Fruit fly (Drosophila melanogaster): ENCODE results near the gene CG2113.

CG2113 gene

dm6 chr3L:3042150-3043049, 47.4 kb downstream of the CG2113 start, which contains the start of gene Prx4 (continued):
- TF ChIP-seq CG4820 (GFP tag; optimal IDR thresholded peaks at IDR 0.05) (peak; percentile 31), jing (GFP tag; optimal IDR thresholded peaks at IDR 0.05) (peak; percentile 44), insv (GFP tag; optimal IDR thresholded peaks at IDR 0.05) (no peak), salm (tag; optimal IDR thresholded peaks at IDR 0.05) (peak; percentile 42), CG7357 (GFP tag; IDR thresholded peaks at IDR 0.05) (peak; percentile 44; the same call in 2 of the 3 replicates), schlank (tag; optimal IDR thresholded peaks at IDR 0.05) (peak; percentile 33), sens (GFP tag) (peak; percentile 88), Meics (GFP tag; optimal IDR thresholded peaks at IDR 0.05) (peak; percentile 66), vfl (GFP tag; optimal IDR thresholded peaks at IDR 0.05) (peak; percentile 36), CG9797 (GFP tag; optimal IDR thresholded peaks at IDR 0.05) (peak; percentile 68), CG11695 (GFP tag; IDR thresholded peaks at IDR 0.05) (peak; percentile 68), sna (GFP tag; IDR thresholded peaks at IDR 0.05; ENCODE audit: partially characterized antibody) (no peak), CG10321 (GFP tag; IDR thresholded peaks at IDR 0.05) (peak; percentile 51; the same call in 1 of the 2 replicates), run (tag; optimal IDR thresholded peaks at IDR 0.05) (peak; percentile 2), CG16863 (GFP tag; optimal IDR thresholded peaks at IDR 0.05) (no peak), CG12744 (GFP tag; optimal IDR thresholded peaks at IDR 0.05) (no peak), H15 (GFP tag; IDR thresholded peaks at IDR 0.05) (peak; percentile 57; the same call in 2 of the 3 replicates), CG8765 (GFP tag; IDR thresholded peaks at IDR 0.05) (peak; percentile 43; the same call in 1 of the 2 replicates), CG15514 (GFP tag; optimal IDR thresholded peaks at IDR 0.05) (peak; percentile 42), CG6765 (GFP tag; optimal IDR thresholded peaks at IDR 0.05) (no peak), Stat92E (GFP tag; optimal IDR thresholded peaks at IDR 0.05) (no peak), CG13624 (GFP tag; optimal IDR thresholded peaks at IDR 0.05) (peak; percentile 26), exex (tag; optimal IDR thresholded peaks at IDR 0.05) (peak; percentile 48), wdn (GFP tag; IDR thresholded peaks at IDR 0.05) (0 out of 2 replicates have a peak, but pooled peaks have one; percentile 30), CG7556 (GFP tag; optimal IDR thresholded peaks at IDR 0.05) (peak; percentile 67), CG12155 (GFP tag; optimal IDR thresholded peaks at IDR 0.05) (peak; percentile 66), CG10267 (tag; optimal IDR thresholded peaks at IDR 0.05) (peak; percentile 54), CG4328 (GFP tag; optimal IDR thresholded peaks at IDR 0.05) (no peak), kni (GFP tag; optimal IDR thresholded peaks at IDR 0.05) (no peak), fd102C (GFP tag; optimal IDR thresholded peaks at IDR 0.05) (peak; percentile 4), NK7.1 (GFP tag; optimal IDR thresholded peaks at IDR 0.05) (no peak), stwl (tag; optimal IDR thresholded peaks at IDR 0.05) (peak; percentile 74), Hr3 (GFP tag; optimal IDR thresholded peaks at IDR 0.05) (peak; percentile 57), CG7745 (tag; optimal IDR thresholded peaks at IDR 0.05) (no peak), tna (GFP tag; IDR thresholded peaks at IDR 0.05; ENCODE audit: partially characterized antibody) (no peak), CG3407 (GFP tag; optimal IDR thresholded peaks at IDR 0.05) (peak; percentile 50), Bteb2 (GFP tag; optimal IDR thresholded peaks at IDR 0.05) (peak; percentile 20), CG1233 (GFP tag; optimal IDR thresholded peaks at IDR 0.05) (peak; percentile 72), Hmr (GFP tag; optimal IDR thresholded peaks at IDR 0.05) (peak; percentile 84), bigmax (GFP tag; optimal IDR thresholded peaks at IDR 0.05) (no peak), pan (optimal IDR thresholded peaks at IDR 0.05) (no peak), pan (GFP tag; optimal IDR thresholded peaks at IDR 0.05 in 1 of 2, IDR thresholded peaks at IDR 0.05 in 1 of 2) (peak in 1 of 2 experiments; percentile 86), CG12769 (tag; optimal IDR thresholded peaks at IDR 0.05) (peak; percentile 64), CG18599 (GFP tag; optimal IDR thresholded peaks at IDR 0.05) (peak; percentile 81), Bdp1 (GFP tag; optimal IDR thresholded peaks at IDR 0.05) (peak; percentile 30), Lim3 (GFP tag; IDR thresholded peaks at IDR 0.05) (no peak), CG9817 (tag; optimal IDR thresholded peaks at IDR 0.05) (peak; percentile 64), ken (GFP tag; IDR thresholded peaks at IDR 0.05) (peak; percentile 87; the same call in 2 of the 3 replicates)

Measured in whole organism, embryonic.